Worm (Caenorhabditis elegans): ENCODE data around the gene C10A4.7.
"Not testable (repeated sequence)": the region's sequence is repeated elsewhere in the genome, so short reads cannot be mapped to it uniquely, and the experiment has no call there.

The C10A4.7 gene

DNA sequence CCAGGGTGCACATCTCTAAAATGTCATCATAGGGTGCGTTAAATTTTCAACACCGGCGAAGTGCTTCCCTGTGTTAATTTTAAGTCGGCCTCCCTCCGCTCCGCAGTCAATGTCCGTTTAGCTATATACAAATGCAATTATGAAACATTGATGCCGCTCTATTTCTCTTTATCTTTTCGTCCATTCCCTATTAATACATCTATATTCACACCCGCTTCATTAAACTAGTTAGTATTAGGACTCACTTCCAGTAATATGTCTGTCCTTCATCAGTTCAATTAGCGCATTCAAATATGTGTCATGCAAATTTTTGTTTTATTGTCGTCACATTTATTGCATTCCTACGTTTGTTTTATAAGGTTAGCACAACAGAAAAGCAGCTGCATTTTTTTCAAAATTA is 43.4 kb downstream of the C10A4.7 start:
- TF ChIP-seq scrt-1 (GFP tag; IDR thresholded peaks at IDR 0.05) (no peak), F13C5.2 (tag; optimal IDR thresholded peaks at IDR 0.05) (no peak), aly-1 (tag; optimal IDR thresholded peaks at IDR 0.05) (no peak), ets-7 (tag; optimal IDR thresholded peaks at IDR 0.05) (no peak), ceh-36 (tag; optimal IDR thresholded peaks at IDR 0.05) (no peak), pes-1 (GFP tag; IDR thresholded peaks at IDR 0.05) (no peak), hmbx-1 (tag; optimal IDR thresholded peaks at IDR 0.05) (no peak), ceh-13 (GFP tag; optimal IDR thresholded peaks at IDR 0.05) (no peak), tra-4 (tag; optimal IDR thresholded peaks at IDR 0.05) (no peak), tbx-11 (GFP tag; IDR thresholded peaks at IDR 0.05) (no peak), sea-1 (GFP tag; conservative IDR thresholded peaks at IDR 0.05) (no peak)

DNA sequence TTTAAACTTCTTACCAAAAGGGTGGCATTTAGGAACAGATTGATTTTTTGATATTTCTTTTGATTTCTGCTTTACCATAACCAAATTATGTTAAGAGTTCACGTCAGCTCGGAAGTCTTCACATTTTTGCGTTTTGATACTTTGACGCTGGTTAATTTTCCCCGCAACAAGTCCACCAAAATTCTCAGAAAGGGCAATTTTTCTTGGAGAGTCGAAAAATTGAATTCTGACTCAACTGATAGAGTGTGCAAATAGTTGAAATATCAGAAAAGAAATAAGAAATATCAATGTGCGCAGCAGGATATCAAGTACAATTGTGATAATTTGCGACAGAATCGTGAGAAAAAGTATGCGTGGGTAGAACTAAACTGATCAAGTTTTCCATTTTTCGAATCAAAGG is 45.5 kb downstream of the C10A4.7 start:
- TF ChIP-seq ama-1 (optimal IDR thresholded peaks at IDR 0.05) (no peak), sea-1 (GFP tag; conservative IDR thresholded peaks at IDR 0.05) (no peak), hnd-1 (tag; optimal IDR thresholded peaks at IDR 0.05) (no peak), B0310.2 (tag; optimal IDR thresholded peaks at IDR 0.05) (no peak)

DNA sequence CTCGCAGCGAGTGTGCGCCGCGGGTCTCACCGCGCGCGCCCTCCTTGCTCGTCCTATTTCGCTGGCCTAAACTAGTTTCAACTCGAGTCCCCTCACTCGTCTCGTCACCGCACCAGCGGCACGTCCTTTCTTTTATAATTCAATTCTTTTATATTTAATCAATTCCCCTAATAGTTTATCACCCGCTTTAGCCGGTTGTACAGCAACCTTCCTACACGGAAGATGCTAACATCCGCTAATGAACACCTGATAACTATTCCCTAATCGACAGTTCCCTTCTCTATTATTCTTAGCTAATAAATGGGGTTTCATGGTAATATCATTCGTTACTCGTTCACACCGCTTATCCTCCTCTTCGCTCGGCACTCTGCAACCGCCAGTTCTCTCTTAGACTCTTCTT is 50.1 kb downstream of the C10A4.7 start, which contains the start of gene C56G3.2:
Gene C56G3.2 (plus strand): TSS at position 301 of the 400 bp plus-strand sequence.
- not testable (repeated sequence) for TF ChIP-seq pes-1 (GFP tag; IDR thresholded peaks at IDR 0.05); sea-1 (GFP tag; conservative IDR thresholded peaks at IDR 0.05); ama-1 (optimal IDR thresholded peaks at IDR 0.05)

Measured in whole organism, early embryonic.